Fruit fly (Drosophila melanogaster): ENCODE data around the gene alphaSnap.

The alphaSnap gene

dm6 chr3L:20287046-20287445 is 26.4 kb upstream of the alphaSnap start:
- TF ChIP-seq Eip78C (GFP tag) (peak; percentile 5), vri (GFP tag; optimal IDR thresholded peaks at IDR 0.05) (no peak)

- no peak for TF ChIP-seq OdsH (GFP tag; optimal IDR thresholded peaks at IDR 0.05)
- TF ChIP-seq CG7368 (GFP tag; optimal IDR thresholded peaks at IDR 0.05), result peak; percentile 28
Observed at dm6 chr3L:20295095-20295494, 18.3 kb upstream of the alphaSnap start, which contains the start of gene gogo. TSS of gene gogo (minus strand) at chr3L:20295133.

dm6 chr3L:20296797-20297196 is 16.6 kb upstream of the alphaSnap start, which contains the start of gene FRG1:
TSS of gene FRG1 (minus strand) at chr3L:20296971.
- TF ChIP-seq CG8632 (GFP tag; optimal IDR thresholded peaks at IDR 0.05), result no peak
- TF ChIP-seq CG6276 (GFP tag; optimal IDR thresholded peaks at IDR 0.05), result no peak
- TF ChIP-seq esn (GFP tag; optimal IDR thresholded peaks at IDR 0.05), result no peak
- TF ChIP-seq CG6163 (GFP tag; IDR thresholded peaks at IDR 0.05), result no peak

- TF ChIP-seq CG31627 (GFP tag; optimal IDR thresholded peaks at IDR 0.05) (no peak), net (GFP tag; optimal IDR thresholded peaks at IDR 0.05) (no peak), vri (GFP tag; optimal IDR thresholded peaks at IDR 0.05) (no peak), CG1621 (tag; optimal IDR thresholded peaks at IDR 0.05) (no peak), CG10631 (GFP tag; optimal IDR thresholded peaks at IDR 0.05) (no peak), Ets21C (GFP tag; optimal IDR thresholded peaks at IDR 0.05) (no peak), dsx (GFP tag; optimal IDR thresholded peaks at IDR 0.05; ENCODE audit: poor library complexity, severe bottlenecking) (no peak)
Observed at dm6 chr3L:20299110-20299509, 14.3 kb upstream of the alphaSnap start, which contains the start of gene SCCRO4. TSS of gene SCCRO4 (plus strand) at chr3L:20299410.

dm6 chr3L:20302081-20302630 is 11.3 kb upstream of the alphaSnap start, which contains the start of gene Pex23:
TSS of gene Pex23 (minus strand) at chr3L:20302141.
- TF ChIP-seq svp (GFP tag) (no peak), achi (GFP tag; optimal IDR thresholded peaks at IDR 0.05) (peak; percentile 70), topi (GFP tag; optimal IDR thresholded peaks at IDR 0.05) (peak; percentile 74), CG15336 (GFP tag; IDR thresholded peaks at IDR 0.05) (0 out of 2 replicates have a peak, but pooled peaks have one; percentile 46), CG8632 (GFP tag; optimal IDR thresholded peaks at IDR 0.05) (peak; percentile 59), CG4318 (GFP tag; optimal IDR thresholded peaks at IDR 0.05) (no peak), Sox102F (GFP tag; optimal IDR thresholded peaks at IDR 0.05) (peak; percentile 62), CG11762 (GFP tag; optimal IDR thresholded peaks at IDR 0.05; ENCODE audit: insufficient read depth) (peak; percentile 42), CG8119 (GFP tag; IDR thresholded peaks at IDR 0.05) (peak; percentile 54; the same call in 2 of the 3 replicates), Lpt (GFP tag; optimal IDR thresholded peaks at IDR 0.05) (peak; percentile 37), ss (GFP tag; optimal IDR thresholded peaks at IDR 0.05) (no peak), Ets96B (tag; optimal IDR thresholded peaks at IDR 0.05) (peak; percentile 50), Hr39 (GFP tag; optimal IDR thresholded peaks at IDR 0.05) (peak; percentile 81), Ets21C (GFP tag; optimal IDR thresholded peaks at IDR 0.05) (peak; percentile 74), spab (GFP tag; optimal IDR thresholded peaks at IDR 0.05) (no peak), CG11294 (GFP tag; IDR thresholded peaks at IDR 0.05) (peak; percentile 58; the same call in 1 of the 2 replicates), Smox (GFP tag; optimal IDR thresholded peaks at IDR 0.05) (peak; percentile 75), esn (GFP tag; optimal IDR thresholded peaks at IDR 0.05) (peak; percentile 84), CG11902 (GFP tag; optimal IDR thresholded peaks at IDR 0.05) (peak; percentile 69), salr (GFP tag; optimal IDR thresholded peaks at IDR 0.05) (no peak), CG7368 (GFP tag; optimal IDR thresholded peaks at IDR 0.05) (peak; percentile 36), cyc (GFP tag; optimal IDR thresholded peaks at IDR 0.05) (peak; percentile 82), CG1621 (tag; optimal IDR thresholded peaks at IDR 0.05) (no peak), Eip93F (GFP tag; optimal IDR thresholded peaks at IDR 0.05) (peak; percentile 9), CG31627 (GFP tag; optimal IDR thresholded peaks at IDR 0.05) (peak; percentile 80), CG6163 (GFP tag; IDR thresholded peaks at IDR 0.05) (peak; percentile 76), CG3919 (GFP tag; optimal IDR thresholded peaks at IDR 0.05) (peak; percentile 72), CG6854 (GFP tag; optimal IDR thresholded peaks at IDR 0.05) (no peak), eg (GFP tag; IDR thresholded peaks at IDR 0.05) (peak; percentile 80), CG6792 (GFP tag; optimal IDR thresholded peaks at IDR 0.05) (peak; percentile 46), CG3032 (tag; optimal IDR thresholded peaks at IDR 0.05) (peak; percentile 70), CG10631 (GFP tag; optimal IDR thresholded peaks at IDR 0.05) (peak; percentile 83), Sox15 (GFP tag; optimal IDR thresholded peaks at IDR 0.05) (peak; percentile 76), dac (GFP tag; optimal IDR thresholded peaks at IDR 0.05) (no peak), pdm3 (GFP tag; optimal IDR thresholded peaks at IDR 0.05) (peak; percentile 82), Gug (GFP tag; IDR thresholded peaks at IDR 0.05) (peak; percentile 70; the same call in 1 of the 2 replicates)

Data from whole organism, prepupa.